Fruit fly (Drosophila melanogaster) whole organism, embryonic: ENCODE data around the gene Drsl1.

Source experiments
- CG10543 ChIP-seq: fragments of 200-800 bp; sonication (Bioruptor generic); optimal IDR thresholded peaks from 3 replicates; lab custom pipeline; 2017; ENCODE audit warnings: missing biosample characterization, mild to moderate bottlenecking, missing genetic modification characterization, moderate library complexity
- CG11093 ChIP-seq: fragments of 200-800 bp; sonication (Bioruptor generic); IDR thresholded peaks from 3 replicates; pipeline ENCODE4 v1.3.6; 2022; ENCODE audit warnings: missing biosample characterization, missing genetic modification characterization
- CG11398 ChIP-seq: fragments of 200-800 bp; sonication (Bioruptor generic); optimal IDR thresholded peaks from 2 replicates; lab custom pipeline; 2016; ENCODE audit warnings: missing biosample characterization, missing genetic modification characterization
- CG13287 ChIP-seq: fragments of 200-800 bp; sonication (Bioruptor generic); IDR thresholded peaks from 2 replicates; pipeline ENCODE4 v1.3.6; 2022; ENCODE audit warnings: missing biosample characterization, missing genetic modification characterization; ENCODE audit not compliant: partially characterized antibody
- CG14710 ChIP-seq: fragments of 200-800 bp; sonication (Bioruptor generic); optimal IDR thresholded peaks from 3 replicates; lab custom pipeline; 2019; ENCODE audit warnings: missing biosample characterization, mild to moderate bottlenecking, missing genetic modification characterization, moderate library complexity
- CG15479 ChIP-seq: fragments of 200-800 bp; sonication (Bioruptor generic); optimal IDR thresholded peaks from 3 replicates; lab custom pipeline; 2019; ENCODE audit warnings: missing biosample characterization, mild to moderate bottlenecking, missing genetic modification characterization, moderate library complexity
- CG17186 ChIP-seq: fragments of 200-800 bp; sonication (Bioruptor generic); optimal IDR thresholded peaks from 3 replicates; lab custom pipeline; 2017; ENCODE audit warnings: missing biosample characterization, missing genetic modification reagents, missing genetic modification characterization
- CG17829 ChIP-seq: fragments of 200-800 bp; optimal IDR thresholded peaks from 2 replicates; lab custom pipeline; 2019; ENCODE audit warnings: missing biosample characterization, mild to moderate bottlenecking, missing genetic modification characterization, moderate library complexity
- CG18262 ChIP-seq: fragments of 200-800 bp; optimal IDR thresholded peaks from 3 replicates; lab custom pipeline; 2019; ENCODE audit warnings: missing biosample characterization, mild to moderate bottlenecking, missing genetic modification characterization, moderate library complexity
- CG18476 ChIP-seq: fragments of 200-800 bp; sonication (Bioruptor generic); optimal IDR thresholded peaks from 2 replicates; lab custom pipeline; 2016; ENCODE audit warnings: missing biosample characterization, mild to moderate bottlenecking, missing genetic modification characterization
- CG2875 ChIP-seq: fragments of 200-800 bp; sonication (Bioruptor generic); optimal IDR thresholded peaks from 2 replicates; lab custom pipeline; 2017; ENCODE audit warnings: missing biosample characterization, mild to moderate bottlenecking, missing genetic modification characterization, missing genetic modification reagents
- CG30020 ChIP-seq: fragments of 200-800 bp; optimal IDR thresholded peaks from 2 replicates; lab custom pipeline; 2019; ENCODE audit warnings: missing biosample characterization, mild to moderate bottlenecking, missing genetic modification characterization, moderate library complexity
- CG32772 ChIP-seq: fragments of 200-800 bp; sonication (Bioruptor generic); IDR thresholded peaks from 2 replicates; pipeline ENCODE4 v1.3.6; 2022; ENCODE audit warnings: missing biosample characterization, missing genetic modification characterization
- CG6175 ChIP-seq: fragments of 200-800 bp; sonication (Bioruptor generic); IDR thresholded peaks from 3 replicates; pipeline ENCODE4 v1.3.6; 2022; ENCODE audit warnings: missing biosample characterization, missing genetic modification characterization
- CG6254 ChIP-seq: fragments of 200-800 bp; sonication (Bioruptor generic); optimal IDR thresholded peaks from 3 replicates; lab custom pipeline; 2017; ENCODE audit warnings: mild to moderate bottlenecking, missing biosample characterization, missing genetic modification reagents, missing genetic modification characterization
- CG9437 ChIP-seq: fragments of 200-800 bp; sonication (Bioruptor generic); optimal IDR thresholded peaks from 2 replicates; lab custom pipeline; 2018; ENCODE audit warnings: missing biosample characterization, mild to moderate bottlenecking, missing genetic modification characterization
- Camta ChIP-seq: fragments of 200-800 bp; sonication (Bioruptor generic); optimal IDR thresholded peaks from 2 replicates; lab custom pipeline; 2016; ENCODE audit warnings: missing biosample characterization, missing genetic modification characterization
- D ChIP-seq, 2 experiments: fragments of 200-800 bp in 1 of 2; fragments of >200 bp in 1 of 2; sonication (Bioruptor generic) in 1 of 2; optimal IDR thresholded peaks; 2 replicates in 1 of 2; 3 replicates in 1 of 2; lab custom pipeline; 2017; ENCODE audit warnings: mild to moderate bottlenecking in 1 of 2, missing biosample characterization in 1 of 2, missing genetic modification characterization in 1 of 2, missing genetic modification reagents in 1 of 2
- Dbx ChIP-seq: fragments of 200-800 bp; sonication (Bioruptor generic); IDR thresholded peaks from 3 replicates; pipeline ENCODE4 v1.3.6; 2022; ENCODE audit warnings: missing biosample characterization, missing genetic modification characterization
- Elba2 ChIP-seq: fragments of 200-800 bp; sonication (Bioruptor generic); optimal IDR thresholded peaks from 3 replicates; lab custom pipeline; 2016; ENCODE audit warnings: missing biosample characterization, missing genetic modification characterization
- Ets97D ChIP-seq: fragments of 200-800 bp; sonication (Bioruptor generic); optimal IDR thresholded peaks from 3 replicates; lab custom pipeline; 2016; ENCODE audit warnings: missing biosample characterization, missing genetic modification characterization
- Hmr ChIP-seq: fragments of 200-800 bp; sonication (Bioruptor generic); optimal IDR thresholded peaks from 3 replicates; lab custom pipeline; 2017; ENCODE audit warnings: mild to moderate bottlenecking, missing biosample characterization, missing genetic modification reagents, missing genetic modification characterization
- Hr51 ChIP-seq, 2 experiments: fragments of 200-800 bp; sonication (Bioruptor generic); optimal IDR thresholded peaks; 2 replicates in 1 of 2; 3 replicates in 1 of 2; lab custom pipeline; 2016 to 2018; ENCODE audit warnings: missing biosample characterization in 2 of 2, missing genetic modification characterization in 2 of 2, mild to moderate bottlenecking in 1 of 2, moderate library complexity in 1 of 2
- Oli ChIP-seq: fragments of 200-800 bp; sonication (Bioruptor generic); optimal IDR thresholded peaks from 2 replicates; lab custom pipeline; 2018; ENCODE audit warnings: missing biosample characterization, mild to moderate bottlenecking, missing genetic modification characterization, moderate library complexity
- Ptx1 ChIP-seq: fragments of 200-800 bp; sonication (Bioruptor generic); IDR thresholded peaks from 2 replicates; pipeline ENCODE4 v1.3.6; 2022; ENCODE audit warnings: missing biosample characterization, missing genetic modification characterization
- Scr ChIP-seq: fragments of 200-800 bp; sonication (Bioruptor generic); IDR thresholded peaks from 2 replicates; pipeline ENCODE4 v1.3.6; 2022; ENCODE audit warnings: missing biosample characterization, missing genetic modification characterization; ENCODE audit not compliant: partially characterized antibody
- Spps ChIP-seq: fragments of 200-800 bp; sonication (Bioruptor generic); optimal IDR thresholded peaks from 2 replicates; lab custom pipeline; 2018; ENCODE audit warnings: missing biosample characterization, mild to moderate bottlenecking, missing genetic modification characterization
- Sry-δ ChIP-seq: fragments of 200-800 bp; sonication (Bioruptor generic); optimal IDR thresholded peaks from 2 replicates; lab custom pipeline; 2016; ENCODE audit warnings: missing biosample characterization, missing genetic modification characterization
- ap ChIP-seq: fragments of 200-800 bp; sonication (Bioruptor generic); IDR thresholded peaks from 2 replicates; pipeline ENCODE4 v1.3.6; 2022; ENCODE audit warnings: missing biosample characterization, missing genetic modification characterization
- bbx ChIP-seq: fragments of 200-800 bp; sonication (Bioruptor generic); IDR thresholded peaks from 2 replicates; pipeline ENCODE4 v1.3.6; 2022; ENCODE audit warnings: missing biosample characterization, missing genetic modification characterization; ENCODE audit not compliant: partially characterized antibody
- bigmax ChIP-seq: fragments of 200-800 bp; sonication (Bioruptor generic); optimal IDR thresholded peaks from 2 replicates; lab custom pipeline; 2018; ENCODE audit warnings: missing biosample characterization, mild to moderate bottlenecking, missing genetic modification characterization
- br ChIP-seq: fragments of >200 bp; optimal IDR thresholded peaks from 2 replicates; lab custom pipeline; 2017
- caup ChIP-seq: fragments of 200-800 bp; sonication (Bioruptor generic); optimal IDR thresholded peaks from 3 replicates; lab custom pipeline; 2017; ENCODE audit warnings: missing biosample characterization, mild to moderate bottlenecking, missing genetic modification characterization, moderate library complexity; ENCODE audit not compliant: severe bottlenecking
- disco-r ChIP-seq: fragments of 200-800 bp; sonication (Bioruptor generic); optimal IDR thresholded peaks from 2 replicates; lab custom pipeline; 2016; ENCODE audit warnings: missing biosample characterization, missing genetic modification characterization
- fd3F ChIP-seq: fragments of 200-800 bp; sonication (Bioruptor generic); optimal IDR thresholded peaks from 2 replicates; lab custom pipeline; 2018; ENCODE audit warnings: missing biosample characterization, mild to moderate bottlenecking, missing genetic modification characterization, moderate library complexity
- fd96Cb ChIP-seq: fragments of 200-800 bp; sonication (Bioruptor generic); optimal IDR thresholded peaks from 2 replicates; lab custom pipeline; 2018; ENCODE audit warnings: missing biosample characterization, mild to moderate bottlenecking, missing genetic modification characterization, moderate library complexity
- hbn ChIP-seq: fragments of 200-800 bp; sonication (Bioruptor generic); IDR thresholded peaks from 2 replicates; pipeline ENCODE4 v1.3.6; 2022; ENCODE audit warnings: missing biosample characterization, missing genetic modification characterization; ENCODE audit not compliant: partially characterized antibody
- kni ChIP-seq: fragments of 200-800 bp; sonication (Bioruptor generic); optimal IDR thresholded peaks from 3 replicates; lab custom pipeline; 2017; ENCODE audit warnings: mild to moderate bottlenecking, missing biosample characterization, missing genetic modification reagents, missing genetic modification characterization
- lov ChIP-seq, 2 experiments: fragments of 200-800 bp in 1 of 2; fragments of >200 bp in 1 of 2; sonication (Bioruptor generic) in 1 of 2; IDR thresholded peaks in 1 of 2; optimal IDR thresholded peaks in 1 of 2; 2 replicates in 1 of 2; 3 replicates in 1 of 2; pipeline versions ENCODE4 v1.3.6 to Lab custom; 2017 to 2022; ENCODE audit warnings: missing biosample characterization in 1 of 2, missing genetic modification characterization in 1 of 2
- luna ChIP-seq: fragments of 200-800 bp; sonication (Bioruptor generic); optimal IDR thresholded peaks from 2 replicates; lab custom pipeline; 2016; ENCODE audit warnings: missing biosample characterization, missing genetic modification characterization
- mld ChIP-seq: fragments of 200-800 bp; sonication (Bioruptor generic); IDR thresholded peaks from 3 replicates; pipeline ENCODE4 v1.3.6; 2022; ENCODE audit warnings: missing biosample characterization, missing genetic modification characterization; ENCODE audit not compliant: partially characterized antibody
- p53 ChIP-seq: fragments of 200-800 bp; sonication (Bioruptor generic); optimal IDR thresholded peaks from 2 replicates; lab custom pipeline; 2016; ENCODE audit warnings: missing biosample characterization, missing genetic modification characterization
- pnt ChIP-seq: fragments of 200-800 bp; sonication (Bioruptor generic); optimal IDR thresholded peaks from 3 replicates; lab custom pipeline; 2016; ENCODE audit warnings: missing biosample characterization, missing genetic modification characterization
- ro ChIP-seq: fragments of 200-800 bp; sonication (Bioruptor generic); IDR thresholded peaks from 2 replicates; pipeline ENCODE4 v1.3.6; 2022; ENCODE audit warnings: missing biosample characterization, missing genetic modification characterization
- row ChIP-seq: fragments of 200-800 bp; sonication (Bioruptor generic); IDR thresholded peaks from 3 replicates; pipeline ENCODE4 v1.3.6; 2022; ENCODE audit warnings: missing biosample characterization, missing genetic modification characterization
- sc ChIP-seq, 3 experiments: fragments of >200 bp in 2 of 3; fragments of 200-800 bp in 1 of 3; sonication (Bioruptor generic) in 1 of 3; optimal IDR thresholded peaks; 2 replicates in 2 of 3; 3 replicates in 1 of 3; lab custom pipeline; 2017; ENCODE audit warnings: mild to moderate bottlenecking in 1 of 3, missing biosample characterization in 1 of 3, missing genetic modification characterization in 1 of 3, missing genetic modification reagents in 1 of 3
- sug ChIP-seq: fragments of 200-800 bp; optimal IDR thresholded peaks from 2 replicates; lab custom pipeline; 2019; ENCODE audit warnings: missing biosample characterization, mild to moderate bottlenecking, missing genetic modification characterization, moderate library complexity
- vnd ChIP-seq: fragments of 200-800 bp; sonication (Bioruptor generic); IDR thresholded peaks from 3 replicates; pipeline ENCODE4 v1.3.6; 2022; ENCODE audit warnings: missing biosample characterization, missing genetic modification characterization; ENCODE audit not compliant: partially characterized antibody

The Drsl1 gene

DNA sequence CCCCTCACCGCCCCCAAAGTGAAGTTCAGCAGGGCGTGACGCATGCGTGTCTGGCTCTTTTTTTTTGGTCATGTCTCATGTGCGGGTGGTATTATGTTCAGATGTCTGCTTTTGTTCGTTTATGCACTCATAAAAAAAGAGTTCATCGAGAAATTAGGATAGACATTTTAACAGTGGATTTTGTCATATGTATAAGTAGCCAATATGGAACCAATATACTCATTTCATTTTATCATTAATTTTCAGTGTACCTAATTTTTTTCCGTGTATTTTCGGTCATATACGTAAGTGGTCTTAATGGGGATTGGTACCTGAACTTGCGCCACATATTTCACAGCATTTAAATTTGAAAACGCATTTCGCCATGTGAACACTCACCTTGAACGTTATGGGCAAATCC lies 35.2 kb downstream of the Drsl1 start (continued):
- peak; percentile 2 for TF ChIP-seq disco-r (GFP tag; lab: Kevin White, UChicago)
- peak; percentile 41 for TF ChIP-seq CG17829 (tag; lab: Kevin White, UChicago)
- peak; percentile 70 for TF ChIP-seq Spps
- TF ChIP-seq Ptx1 (GFP tag; lab: Robert Waterston, UW) = peak; percentile 82
- TF ChIP-seq D (optimal IDR thresholded peaks at IDR 0.05; lab: Kevin White, UChicago) = no peak
- TF ChIP-seq D (GFP tag; optimal IDR thresholded peaks at IDR 0.05; lab: Kevin White, UChicago) = peak; percentile 53
- no peak for TF ChIP-seq CG13287 (GFP tag; lab: Robert Waterston, UW)
- peak; percentile 58 for TF ChIP-seq Camta (GFP tag; lab: Kevin White, UChicago)
- TF ChIP-seq kni (GFP tag; lab: Kevin White, UChicago) = peak; percentile 11
- TF ChIP-seq CG9437 (GFP tag; lab: Kevin White, UChicago) = peak; percentile 37
- TF ChIP-seq CG6175 (GFP tag; lab: Robert Waterston, UW) = 0 out of 3 replicates have a peak, but pooled peaks have one; percentile 26
- TF ChIP-seq luna (GFP tag; lab: Kevin White, UChicago) = no peak
- TF ChIP-seq row (GFP tag; lab: Robert Waterston, UW) = peak; percentile 73
- no peak for TF ChIP-seq bigmax (GFP tag; lab: Kevin White, UChicago)
- TF ChIP-seq hbn = no peak
- peak; percentile 30 for TF ChIP-seq CG18476 (GFP tag; lab: Kevin White, UChicago)
- TF ChIP-seq Hr51 (GFP tag; optimal IDR thresholded peaks at IDR 0.05; lab: Kevin White, UChicago) = peak in 1 of 2 experiments; percentile 60
- TF ChIP-seq CG14710 (tag; lab: Kevin White, UChicago) = peak; percentile 60
- TF ChIP-seq CG11398 = no peak
- TF ChIP-seq ap (GFP tag; lab: Robert Waterston, UW) = peak; percentile 61
- peak; percentile 39 for TF ChIP-seq Hmr
- no peak for TF ChIP-seq CG30020 (tag; lab: Kevin White, UChicago)
- peak; percentile 49 for TF ChIP-seq CG6254 (GFP tag; lab: Kevin White, UChicago)
- TF ChIP-seq Ets97D (GFP tag; lab: Kevin White, UChicago) = no peak
- peak; percentile 66 for TF ChIP-seq CG18262 (tag; lab: Kevin White, UChicago)
- no peak for TF ChIP-seq CG17186 (GFP tag; lab: Kevin White, UChicago)
- peak; percentile 58 for TF ChIP-seq pnt (GFP tag; lab: Kevin White, UChicago)
- TF ChIP-seq CG11093 (GFP tag; lab: Robert Waterston, UW) = peak; percentile 57; the same call in 2 of the 3 replicates
- TF ChIP-seq br (lab: Kevin White, UChicago) = no peak
- TF ChIP-seq CG2875 (GFP tag; lab: Kevin White, UChicago) = peak; percentile 50
- no peak for TF ChIP-seq bbx
- TF ChIP-seq Scr (GFP tag; lab: Robert Waterston, UW) = no peak
- TF ChIP-seq CG15479 (GFP tag; lab: Kevin White, UChicago) = no peak
- no peak for TF ChIP-seq Dbx
- TF ChIP-seq CG32772 = peak; percentile 4; the same call in 1 of the 2 replicates
- TF ChIP-seq vnd (GFP tag; lab: Robert Waterston, UW) = no peak
- TF ChIP-seq Oli (tag; lab: Kevin White, UChicago) = peak; percentile 44
- TF ChIP-seq ro = peak; percentile 45; the same call in 1 of the 2 replicates
- TF ChIP-seq lov (optimal IDR thresholded peaks at IDR 0.05; lab: Kevin White, UChicago) = no peak
- TF ChIP-seq lov (GFP tag; IDR thresholded peaks at IDR 0.05; lab: Robert Waterston, UW) = peak; percentile 73; the same call in 1 of the 3 replicates
- TF ChIP-seq Elba2 (GFP tag; lab: Kevin White, UChicago) = no peak
- no peak for TF ChIP-seq sug (tag; lab: Kevin White, UChicago)
- peak; percentile 15 for TF ChIP-seq Sry-δ
- peak; percentile 23 for TF ChIP-seq fd3F (GFP tag; lab: Kevin White, UChicago)
- TF ChIP-seq mld = no peak
- TF ChIP-seq sc (optimal IDR thresholded peaks at IDR 0.05; lab: Kevin White, UChicago) = no peak
- peak; percentile 4 for TF ChIP-seq sc (GFP tag; optimal IDR thresholded peaks at IDR 0.05; lab: Kevin White, UChicago)
- TF ChIP-seq p53 = no peak
- TF ChIP-seq fd96Cb (tag; lab: Kevin White, UChicago) = peak; percentile 71
- no peak for TF ChIP-seq CG10543 (GFP tag; lab: Kevin White, UChicago)
- peak; percentile 28 for TF ChIP-seq caup (GFP tag; lab: Kevin White, UChicago)
